Worm (Caenorhabditis elegans): ENCODE results near the gene num-1.

DNA sequence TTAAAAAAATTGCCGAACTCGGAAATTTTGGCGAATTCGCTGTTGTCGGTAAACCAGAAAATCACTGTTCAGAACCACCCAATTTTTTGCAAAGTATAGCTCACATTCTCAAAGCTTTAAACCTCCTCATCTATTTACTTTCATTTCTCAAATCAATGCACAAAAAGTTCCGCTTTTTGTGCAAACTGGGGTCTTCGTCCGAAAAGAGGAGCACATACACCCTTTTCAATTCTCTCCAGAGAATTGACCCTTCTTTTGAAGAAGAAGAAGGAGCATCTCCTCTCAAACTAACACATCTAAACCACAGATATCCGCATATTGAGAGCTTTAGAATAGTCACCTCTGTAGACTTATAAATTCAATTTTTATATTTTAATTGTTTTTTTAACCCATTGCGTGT, 45.7 kb downstream of the num-1 start:
- TF ChIP-seq unc-62 (GFP tag; optimal IDR thresholded peaks at IDR 0.05) (no peak), ceh-39 (tag; optimal IDR thresholded peaks at IDR 0.05) (no peak), elt-3 (tag; optimal IDR thresholded peaks at IDR 0.05) (no peak), nhr-76 (tag; optimal IDR thresholded peaks at IDR 0.05) (no peak), snpc-4 (tag; optimal IDR thresholded peaks at IDR 0.05) (no peak), elt-1 (tag; optimal IDR thresholded peaks at IDR 0.05; ENCODE audit: borderline replicate concordance, insufficient read depth) (no peak), mep-1 (tag; optimal IDR thresholded peaks at IDR 0.05) (no peak), cnd-1 (tag; optimal IDR thresholded peaks at IDR 0.05) (no peak), flh-1 (GFP tag; optimal IDR thresholded peaks at IDR 0.05) (no peak), unc-39 (tag; optimal IDR thresholded peaks at IDR 0.05) (no peak), nhr-12 (tag; optimal IDR thresholded peaks at IDR 0.05) (no peak)

All from whole organism, mixed stage, embryonic.